Worm (Caenorhabditis elegans) whole organism, L4 larva: Measurements from ENCODE around the gene W06G6.10.

Experiments
- F26F4.8 ChIP-seq: fragments of 200-800 bp; sonication (Bioruptor generic); conservative IDR thresholded peaks from 2 replicates; pipeline ENCODE4 v1.3.6; 2022; ENCODE audit warnings: missing genetic modification characterization, missing compliant biosample characterization
- F44E2.7 ChIP-seq: fragments of 200-800 bp; sonication (Bioruptor generic); IDR thresholded peaks from 2 replicates; pipeline ENCODE4 v2.1.2; 2022; ENCODE audit warnings: missing genetic modification characterization, missing compliant biosample characterization
- ZK546.5 ChIP-seq, 2 experiments: sonication (generic microtip); optimal IDR thresholded peaks; 2 replicates each; lab custom pipeline; 2017; ENCODE audit warnings: missing biosample characterization in 2 of 2, missing genetic modification characterization in 2 of 2
- aly-2 ChIP-seq: sonication (generic microtip); optimal IDR thresholded peaks from 2 replicates; lab custom pipeline; 2018; ENCODE audit warnings: missing biosample characterization, missing genetic modification characterization
- arid-1 ChIP-seq: fragments of 200-800 bp; sonication (Bioruptor generic); conservative IDR thresholded peaks from 2 replicates; pipeline ENCODE4 v1.3.6; 2022; ENCODE audit warnings: missing genetic modification reagents, missing genetic modification characterization, missing compliant biosample characterization
- ceh-44 ChIP-seq: fragments of 200-800 bp; sonication (Bioruptor generic); IDR thresholded peaks from 2 replicates; pipeline ENCODE4 v1.3.6; 2022; ENCODE audit warnings: missing genetic modification reagents, missing genetic modification characterization, missing compliant biosample characterization
- cey-2 ChIP-seq: sonication (generic microtip); optimal IDR thresholded peaks from 3 replicates; lab custom pipeline; 2017; ENCODE audit warnings: missing genetic modification characterization, mild to moderate bottlenecking, missing compliant biosample characterization, antibody characterized with exemption, borderline replicate concordance; ENCODE audit not compliant: insufficient read depth
- ctbp-1 ChIP-seq: fragments of 200-800 bp; sonication (Bioruptor generic); IDR thresholded peaks from 2 replicates; pipeline ENCODE4 v1.3.6; 2022; ENCODE audit warnings: missing genetic modification reagents, missing genetic modification characterization, missing compliant biosample characterization
- daf-16 ChIP-seq, 3 experiments: sonication (generic microtip); optimal IDR thresholded peaks; 2 replicates each; lab custom pipeline; 2016 to 2017; ENCODE audit warnings: missing genetic modification characterization in 3 of 3, missing genetic modification reagents in 3 of 3, mild to moderate bottlenecking in 2 of 3, missing compliant biosample characterization in 2 of 3, missing biosample characterization in 1 of 3, moderate library complexity in 1 of 3
- dmd-6 ChIP-seq: fragments of 200-800 bp; sonication (Bioruptor generic); IDR thresholded peaks from 2 replicates; pipeline ENCODE4 v1.3.6; 2022; ENCODE audit warnings: missing genetic modification reagents, missing genetic modification characterization, missing compliant biosample characterization
- dmd-9 ChIP-seq: fragments of 200-800 bp; sonication (Bioruptor generic); IDR thresholded peaks from 2 replicates; pipeline ENCODE4 v1.3.6; 2022; ENCODE audit warnings: missing genetic modification reagents, missing genetic modification characterization, missing compliant biosample characterization
- duxl-1 ChIP-seq: sonication (generic microtip); optimal IDR thresholded peaks from 2 replicates; lab custom pipeline; 2016; ENCODE audit warnings: mild to moderate bottlenecking, missing genetic modification characterization, moderate library complexity, missing compliant biosample characterization; ENCODE audit not compliant: poor library complexity
- dve-1 ChIP-seq: sonication (generic microtip); optimal IDR thresholded peaks from 2 replicates; lab custom pipeline; 2017; ENCODE audit warnings: antibody characterized with exemption, mild to moderate bottlenecking, missing genetic modification characterization, missing compliant biosample characterization; ENCODE audit not compliant: insufficient read depth
- fkh-10 ChIP-seq: fragments of 150-350 bp; optimal IDR thresholded peaks from 2 replicates; lab custom pipeline; 2014; ENCODE audit warnings: missing biosample characterization, missing genetic modification reagents, missing genetic modification characterization
- lim-7 ChIP-seq: fragments of 200-800 bp; sonication (Bioruptor generic); IDR thresholded peaks from 2 replicates; pipeline ENCODE4 v1.3.6; 2022; ENCODE audit warnings: missing genetic modification characterization, missing compliant biosample characterization
- lin-15B ChIP-seq: fragments of 150-350 bp; sonication (generic microtip); optimal IDR thresholded peaks from 3 replicates; lab custom pipeline; 2014; ENCODE audit warnings: missing biosample characterization, missing genetic modification characterization
- lin-29 ChIP-seq: fragments of 200-800 bp; sonication (Bioruptor generic); IDR thresholded peaks from 2 replicates; pipeline ENCODE4 v1.3.6; 2022; ENCODE audit warnings: missing genetic modification reagents, missing genetic modification characterization, missing compliant biosample characterization
- lin-38 ChIP-seq: fragments of 200-800 bp; sonication (Bioruptor generic); IDR thresholded peaks from 2 replicates; pipeline ENCODE4 v1.3.6; 2022; ENCODE audit warnings: missing genetic modification reagents, missing genetic modification characterization, missing compliant biosample characterization
- madf-5 ChIP-seq, 2 experiments: fragments of 200-800 bp; sonication (Bioruptor generic); IDR thresholded peaks; 2 replicates each; pipeline ENCODE4 v1.3.6; 2022; ENCODE audit warnings: missing compliant biosample characterization in 2 of 2, missing genetic modification characterization in 2 of 2
- madf-9 ChIP-seq: fragments of 200-800 bp; sonication (Bioruptor generic); conservative IDR thresholded peaks from 2 replicates; pipeline ENCODE4 v1.3.6; 2022; ENCODE audit warnings: missing genetic modification reagents, missing genetic modification characterization, missing compliant biosample characterization
- mdt-29 ChIP-seq: fragments of 200-800 bp; sonication (Bioruptor generic); IDR thresholded peaks from 2 replicates; pipeline ENCODE4 v1.3.6; 2022; ENCODE audit warnings: missing genetic modification reagents, missing genetic modification characterization, missing compliant biosample characterization
- mep-1 ChIP-seq: fragments of 150-350 bp; sonication (generic microtip); optimal IDR thresholded peaks from 3 replicates; lab custom pipeline; 2014; ENCODE audit warnings: missing biosample characterization, missing genetic modification characterization
- mxl-2 ChIP-seq: fragments of 200-800 bp; sonication (Bioruptor generic); conservative IDR thresholded peaks from 2 replicates; pipeline ENCODE4 v1.3.6; 2022; ENCODE audit warnings: missing genetic modification reagents, missing genetic modification characterization, missing compliant biosample characterization
- mxl-3 ChIP-seq: fragments of 200-800 bp; sonication (Bioruptor generic); optimal IDR thresholded peaks from 2 replicates; lab custom pipeline; 2018; ENCODE audit warnings: mild to moderate bottlenecking, missing genetic modification characterization, missing compliant biosample characterization
- nhr-10 ChIP-seq: fragments of 150-350 bp; optimal IDR thresholded peaks from 2 replicates; lab custom pipeline; 2014; ENCODE audit warnings: missing biosample characterization, missing genetic modification characterization
- nhr-102 ChIP-seq: sonication (generic microtip); optimal IDR thresholded peaks from 2 replicates; lab custom pipeline; 2016; ENCODE audit warnings: mild to moderate bottlenecking, missing genetic modification characterization, moderate library complexity, missing compliant biosample characterization
- nhr-25 ChIP-seq: sonication (generic microtip); optimal IDR thresholded peaks from 2 replicates; lab custom pipeline; 2017; ENCODE audit warnings: missing genetic modification characterization, mild to moderate bottlenecking, missing compliant biosample characterization, antibody characterized with exemption, moderate library complexity, borderline replicate concordance; ENCODE audit not compliant: insufficient read depth
- nhr-28 ChIP-seq: fragments of 150-350 bp; optimal IDR thresholded peaks from 2 replicates; lab custom pipeline; 2014; ENCODE audit warnings: missing biosample characterization, missing genetic modification characterization
- nhr-41 ChIP-seq: fragments of 200-800 bp; sonication (Bioruptor generic); IDR thresholded peaks from 2 replicates; pipeline ENCODE4 v1.3.6; 2022; ENCODE audit warnings: missing genetic modification reagents, missing genetic modification characterization, missing compliant biosample characterization
- nhr-48 ChIP-seq: sonication (generic microtip); optimal IDR thresholded peaks from 2 replicates; lab custom pipeline; 2016; ENCODE audit warnings: mild to moderate bottlenecking, missing genetic modification characterization, missing compliant biosample characterization
- nhr-76 ChIP-seq: fragments of 150-350 bp; optimal IDR thresholded peaks from 2 replicates; lab custom pipeline; 2014; ENCODE audit warnings: missing biosample characterization, missing genetic modification characterization
- nhr-77 ChIP-seq: fragments of 150-350 bp; optimal IDR thresholded peaks from 2 replicates; lab custom pipeline; 2014; ENCODE audit warnings: missing biosample characterization, missing genetic modification characterization
- pha-4 ChIP-seq, 2 experiments: fragments of 150-350 bp in 1 of 2; fragments of 200-800 bp in 1 of 2; sonication (Bioruptor generic) in 1 of 2; IDR thresholded peaks in 1 of 2; optimal IDR thresholded peaks in 1 of 2; 2 replicates each; pipeline versions ENCODE4 v1.3.6 to Lab custom; 2014 to 2022; ENCODE audit warnings: missing genetic modification characterization in 2 of 2, missing genetic modification reagents in 2 of 2, missing biosample characterization in 1 of 2, missing compliant biosample characterization in 1 of 2
- pqm-1 ChIP-seq: sonication (generic microtip); optimal IDR thresholded peaks from 2 replicates; lab custom pipeline; 2017; ENCODE audit warnings: missing biosample characterization, missing genetic modification characterization
- rbr-2 ChIP-seq: sonication (generic microtip); optimal IDR thresholded peaks from 2 replicates; lab custom pipeline; 2016; ENCODE audit warnings: missing genotype, missing genetic modification characterization, missing compliant biosample characterization
- saeg-2 ChIP-seq: fragments of 200-800 bp; sonication (Bioruptor generic); IDR thresholded peaks from 2 replicates; pipeline ENCODE4 v1.3.6; 2022; ENCODE audit warnings: missing genetic modification reagents, missing genetic modification characterization, missing compliant biosample characterization
- sdz-12 ChIP-seq: fragments of 200-800 bp; sonication (Bioruptor generic); optimal IDR thresholded peaks from 2 replicates; lab custom pipeline; 2018; ENCODE audit warnings: mild to moderate bottlenecking, missing genetic modification characterization, missing compliant biosample characterization
- skn-1 ChIP-seq: fragments of 150-350 bp; optimal IDR thresholded peaks from 2 replicates; lab custom pipeline; 2014; ENCODE audit warnings: missing biosample characterization, missing genetic modification characterization
- tag-97 ChIP-seq: fragments of 200-800 bp; sonication (Bioruptor generic); IDR thresholded peaks from 2 replicates; pipeline ENCODE4 v1.3.6; 2022; ENCODE audit warnings: missing genetic modification characterization, missing compliant biosample characterization
- zag-1 ChIP-seq: fragments of 150-350 bp; optimal IDR thresholded peaks from 2 replicates; lab custom pipeline; 2014; ENCODE audit warnings: missing biosample characterization, missing genetic modification characterization
- ztf-11 ChIP-seq: fragments of 150-350 bp; optimal IDR thresholded peaks from 2 replicates; lab custom pipeline; 2014; ENCODE audit warnings: missing biosample characterization, missing genetic modification characterization

W06G6.10 gene

ce11 chrV:16604301-16604700 lies 42.7 kb downstream of the W06G6.10 start:
- TF ChIP-seq dmd-6 (GFP tag; lab: Robert Waterston, UW) = 0 out of 2 replicates have a peak, but pooled peaks have one; percentile 12
- TF ChIP-seq nhr-102 (tag; lab: Kevin White, UChicago) = no peak
- TF ChIP-seq tag-97 = no peak
- TF ChIP-seq pqm-1 (tag; lab: Kevin White, UChicago) = peak; percentile 11
- no peak for TF ChIP-seq saeg-2 (GFP tag; lab: Robert Waterston, UW)
- no peak for TF ChIP-seq F26F4.8 (GFP tag; lab: Robert Waterston, UW)
- peak; percentile 22 for TF ChIP-seq nhr-77 (tag; lab: Kevin White, UChicago)
- TF ChIP-seq lin-29 (GFP tag; lab: Robert Waterston, UW) = no peak
- TF ChIP-seq nhr-10 (tag; lab: Kevin White, UChicago) = no peak
- no peak for TF ChIP-seq mep-1 (tag; lab: Kevin White, UChicago)
- no peak for TF ChIP-seq lim-7 (GFP tag; lab: Robert Waterston, UW)
- no peak for TF ChIP-seq aly-2
- no peak for TF ChIP-seq nhr-76 (tag; lab: Kevin White, UChicago)
- no peak for TF ChIP-seq nhr-25 (tag; lab: Kevin White, UChicago)
- no peak for TF ChIP-seq daf-16 (GFP tag; optimal IDR thresholded peaks at IDR 0.05; lab: Kevin White, UChicago)
- peak; percentile 50 for TF ChIP-seq daf-16 (tag; optimal IDR thresholded peaks at IDR 0.05; lab: Kevin White, UChicago)
- TF ChIP-seq arid-1 (GFP tag; lab: Robert Waterston, UW) = no peak
- no peak for TF ChIP-seq lin-38 (GFP tag; lab: Robert Waterston, UW)
- TF ChIP-seq nhr-28 (tag; lab: Kevin White, UChicago) = peak; percentile 46
- TF ChIP-seq skn-1 (tag; lab: Kevin White, UChicago) = no peak
- no peak for TF ChIP-seq cey-2 (tag; lab: Kevin White, UChicago)
- TF ChIP-seq nhr-48 (tag; lab: Kevin White, UChicago) = no peak
- TF ChIP-seq duxl-1 (tag; lab: Kevin White, UChicago) = no peak
- TF ChIP-seq lin-15B (tag; lab: Kevin White, UChicago) = no peak
- TF ChIP-seq zag-1 = no peak
- TF ChIP-seq ceh-44 = no peak
- TF ChIP-seq mxl-3 = no peak
- no peak for TF ChIP-seq ZK546.5 (tag; optimal IDR thresholded peaks at IDR 0.05; lab: Kevin White, UChicago)
- TF ChIP-seq madf-9 (GFP tag; lab: Robert Waterston, UW) = no peak
- no peak for TF ChIP-seq mxl-2 (GFP tag; lab: Robert Waterston, UW)
- TF ChIP-seq dve-1 (tag; lab: Kevin White, UChicago) = peak; percentile 44
- TF ChIP-seq F44E2.7 = no peak
- TF ChIP-seq rbr-2 (tag; lab: Kevin White, UChicago) = no peak
- TF ChIP-seq dmd-9 (GFP tag; lab: Robert Waterston, UW) = no peak
- TF ChIP-seq ctbp-1 (GFP tag; lab: Robert Waterston, UW) = no peak
- no peak for TF ChIP-seq madf-5 (GFP tag; IDR thresholded peaks at IDR 0.05; lab: Robert Waterston, UW)
- no peak for TF ChIP-seq ztf-11 (tag; lab: Kevin White, UChicago)
- TF ChIP-seq mdt-29 (GFP tag; lab: Robert Waterston, UW) = no peak
- TF ChIP-seq, all 104 proteins: peak for 6

ce11 chrV:16603102-16603501 lies 43.9 kb downstream of the W06G6.10 start, which contains the start of gene T03E6.8:
TSS of gene T03E6.8 (minus strand) at chrV:16603202.
- TF ChIP-seq nhr-41 (GFP tag; lab: Robert Waterston, UW) (no peak), fkh-10 (GFP tag; lab: Kevin White, UChicago) (no peak), sdz-12 (GFP tag; lab: Kevin White, UChicago) (no peak), arid-1 (GFP tag; lab: Robert Waterston, UW) (no peak), pha-4 (GFP tag; IDR thresholded peaks at IDR 0.05; lab: Robert Waterston, UW) (no peak), pha-4 (tag; optimal IDR thresholded peaks at IDR 0.05; lab: Kevin White, UChicago) (no peak)
